Worm (Caenorhabditis elegans): Measurements from ENCODE around the gene wht-3.

DNA sequence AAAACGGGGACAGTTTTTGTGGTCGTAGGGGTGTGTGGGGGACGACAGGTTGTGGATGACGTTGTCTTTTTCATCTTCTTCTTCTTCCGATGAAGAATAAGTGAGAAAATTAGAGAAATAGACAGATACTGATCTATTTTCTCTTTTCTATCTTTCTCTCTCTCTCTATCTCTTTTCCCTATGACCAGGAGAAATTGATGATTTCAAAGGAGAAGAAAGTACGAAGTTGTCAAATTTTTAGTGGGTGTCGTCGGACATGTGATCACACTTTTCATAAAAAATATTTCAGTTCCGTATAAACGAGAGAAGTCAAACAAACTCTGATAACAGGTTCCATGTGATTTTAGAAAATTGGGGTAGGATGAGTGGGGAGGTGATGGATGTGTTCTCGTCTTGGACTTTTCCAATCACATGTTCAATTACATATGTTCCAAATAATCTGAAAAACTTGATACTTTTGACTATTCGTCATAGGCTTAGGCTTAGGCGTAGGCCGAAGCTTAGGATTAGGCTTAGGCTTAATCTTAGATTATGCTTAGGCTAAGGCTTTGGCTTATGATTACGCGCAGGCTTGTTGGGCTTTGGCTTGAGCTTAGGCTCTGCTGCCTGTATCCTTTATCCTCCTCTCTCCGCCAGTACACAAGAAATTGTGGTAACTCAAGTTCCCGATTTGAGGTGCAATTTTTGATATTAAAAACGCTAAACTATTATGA is 51.4 kb downstream of the wht-3 start:
- TF ChIP-seq dao-5 (tag; optimal IDR thresholded peaks at IDR 0.05) (no peak), him-1 (tag; optimal IDR thresholded peaks at IDR 0.05) (no peak), W03F9.2 (tag; optimal IDR thresholded peaks at IDR 0.05) (no peak)
